Fruit fly (Drosophila melanogaster) whole organism, prepupa: ENCODE data around the gene CG9609.

Experiments
- CG11902 ChIP-seq: fragments of 200-800 bp; sonication (Bioruptor generic); optimal IDR thresholded peaks from 3 replicates; lab custom pipeline; 2016; ENCODE audit warnings: missing biosample characterization, missing genetic modification characterization
- CG15336 ChIP-seq: fragments of 200-800 bp; sonication (Bioruptor generic); IDR thresholded peaks from 2 replicates; pipeline ENCODE4 v1.3.6; 2022; ENCODE audit warnings: missing biosample characterization, missing genetic modification characterization
- CG16779 ChIP-seq: fragments of 200-800 bp; sonication (Bioruptor generic); optimal IDR thresholded peaks from 3 replicates; lab custom pipeline; 2017; ENCODE audit warnings: missing biosample characterization, mild to moderate bottlenecking, missing genetic modification characterization
- CG32006 ChIP-seq: fragments of 200-800 bp; sonication (Bioruptor generic); optimal IDR thresholded peaks from 3 replicates; lab custom pipeline; 2017; ENCODE audit warnings: missing biosample characterization, mild to moderate bottlenecking, missing genetic modification characterization
- eg ChIP-seq: fragments of 200-800 bp; sonication (Bioruptor generic); IDR thresholded peaks from 3 replicates; pipeline ENCODE4 v1.3.6; 2022; ENCODE audit warnings: missing biosample characterization, missing genetic modification characterization
- fkh ChIP-seq: fragments of 200-800 bp; sonication (Bioruptor generic); optimal IDR thresholded peaks from 3 replicates; lab custom pipeline; 2017; ENCODE audit warnings: missing biosample characterization, mild to moderate bottlenecking, missing genetic modification characterization, moderate library complexity
- lz ChIP-seq: fragments of 200-800 bp; sonication (Bioruptor generic); optimal IDR thresholded peaks from 3 replicates; lab custom pipeline; 2016; ENCODE audit warnings: missing biosample characterization, missing genetic modification characterization
- salr ChIP-seq, 2 experiments: fragments of 200-800 bp; sonication (Bioruptor generic); optimal IDR thresholded peaks; 3 replicates each; lab custom pipeline; 2016 to 2018; ENCODE audit warnings: missing biosample characterization in 2 of 2, missing genetic modification characterization in 2 of 2, mild to moderate bottlenecking in 1 of 2

DNA sequence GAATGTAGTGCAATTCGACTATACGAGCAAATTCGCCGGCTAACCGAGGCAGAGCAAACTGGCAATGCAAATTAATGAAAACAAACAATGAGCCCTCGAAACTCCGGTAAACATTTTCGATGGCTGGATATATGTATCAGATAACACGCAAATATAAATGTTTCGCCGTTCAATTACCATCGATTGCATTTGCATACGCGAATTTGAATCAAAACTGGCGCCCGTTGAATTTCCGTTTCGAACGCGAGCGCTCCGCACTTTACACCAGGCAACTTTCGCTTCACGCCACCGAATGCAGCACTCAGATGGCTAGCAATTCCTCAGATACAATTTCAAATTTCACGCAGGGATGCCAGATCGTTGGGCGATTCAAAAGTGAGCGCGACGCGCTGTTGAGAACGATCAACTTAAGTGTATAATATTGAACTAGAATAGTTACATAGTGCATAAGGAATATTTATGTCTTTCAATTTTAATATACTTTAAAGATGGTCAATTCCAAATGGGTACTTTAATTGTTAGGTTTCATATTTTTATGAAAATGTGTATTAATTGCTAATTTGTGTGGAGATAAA is 3.6 kb downstream of the CG9609 start, which contains the start of gene if:
- TF ChIP-seq CG11902 (GFP tag; lab: Kevin White, UChicago): no peak
- no peak for TF ChIP-seq eg (GFP tag; lab: Robert Waterston, UW)
- no peak for TF ChIP-seq CG32006 (GFP tag; lab: Kevin White, UChicago)
- no peak for TF ChIP-seq salr (GFP tag; optimal IDR thresholded peaks at IDR 0.05; lab: Kevin White, UChicago)
- no peak for TF ChIP-seq CG15336 (GFP tag; lab: Robert Waterston, UW)
- no peak for TF ChIP-seq fkh (GFP tag; lab: Kevin White, UChicago)
- no peak for TF ChIP-seq lz (GFP tag; lab: Kevin White, UChicago)
- TF ChIP-seq CG16779 (tag; lab: Kevin White, UChicago): no peak
